Fruit fly (Drosophila melanogaster): Measurements from ENCODE around the gene CG4229.

DNA sequence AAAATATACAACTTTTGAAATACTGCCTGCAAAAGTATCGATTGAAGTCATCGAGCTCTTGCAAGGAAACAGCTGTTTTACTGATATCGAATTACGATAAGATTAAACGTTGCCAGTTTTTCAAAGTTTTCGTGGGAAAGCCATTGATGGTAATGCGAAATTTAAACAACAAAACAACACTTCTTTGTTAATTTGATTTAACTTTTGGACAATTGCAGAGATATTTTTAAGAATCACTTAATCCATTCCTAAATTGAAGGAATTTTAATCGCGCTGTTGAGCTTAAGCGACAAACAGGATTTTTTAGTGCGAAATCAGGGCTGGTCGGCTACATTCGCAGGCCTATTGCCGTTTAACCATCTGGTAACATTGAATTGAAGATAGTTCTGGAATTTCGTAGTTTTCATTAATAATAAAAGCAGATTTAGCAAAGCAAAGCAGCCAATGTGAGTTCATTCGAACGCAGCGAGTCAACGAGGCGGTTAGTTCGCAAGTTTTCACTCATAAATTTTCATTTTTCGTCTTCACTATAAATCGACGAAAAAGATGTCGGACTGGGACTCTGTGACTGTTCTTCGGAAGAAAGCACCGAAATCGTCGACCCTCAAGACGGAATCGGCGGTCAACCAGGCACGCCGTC is 17.8 kb downstream of the CG4229 start, which contains the start of gene mbf1:
- TF ChIP-seq CG18011 (GFP tag; optimal IDR thresholded peaks at IDR 0.05) (peak; percentile 5), CG6765 (GFP tag; optimal IDR thresholded peaks at IDR 0.05) (no peak), gsb-n (tag; optimal IDR thresholded peaks at IDR 0.05) (no peak), tio (GFP tag; optimal IDR thresholded peaks at IDR 0.05) (no peak), Ravus (GFP tag; IDR thresholded peaks at IDR 0.05) (no peak), CG3726 (GFP tag; IDR thresholded peaks at IDR 0.05) (no peak), HLH4C (GFP tag; IDR thresholded peaks at IDR 0.05; ENCODE audit: partially characterized antibody) (peak; percentile 59; the same call in 2 of the 3 replicates)
